Worm (Caenorhabditis elegans) whole organism, L1 larva: ENCODE measurements around the gene clp-1.
A peak's percentile ranks its signal among the peaks of the same experiment; 100 is the strongest.
"Not testable (repeated sequence)": the region's sequence is repeated elsewhere in the genome, so short reads cannot be mapped to it uniquely, and the experiment has no call there.

Experiments used
- C16A3.4 ChIP-seq: fragments of 150-350 bp; optimal IDR thresholded peaks from 2 replicates; lab custom pipeline; 2014; ENCODE audit warnings: missing biosample characterization, missing genetic modification characterization
- F16B12.6 ChIP-seq: fragments of 150-350 bp; optimal IDR thresholded peaks from 2 replicates; lab custom pipeline; 2014; ENCODE audit warnings: missing biosample characterization, missing genetic modification characterization
- aha-1 ChIP-seq: fragments of 150-350 bp; optimal IDR thresholded peaks from 2 replicates; lab custom pipeline; 2014; ENCODE audit warnings: missing biosample characterization, missing genetic modification characterization
- ama-1 ChIP-seq: fragments of 150-350 bp; optimal IDR thresholded peaks from 2 replicates; lab custom pipeline; 2014
- ceh-8 ChIP-seq: fragments of 200-800 bp; sonication (Bioruptor generic); optimal IDR thresholded peaks from 2 replicates; lab custom pipeline; 2018; ENCODE audit warnings: mild to moderate bottlenecking, missing genetic modification characterization, moderate library complexity, missing compliant biosample characterization
- ceh-90 ChIP-seq: sonication (generic microtip); optimal IDR thresholded peaks from 2 replicates; lab custom pipeline; 2016; ENCODE audit warnings: missing genetic modification characterization, missing compliant biosample characterization
- dpl-1 ChIP-seq, 3 experiments: fragments of 150-350 bp in 2 of 3; sonication (generic microtip) in 1 of 3; optimal IDR thresholded peaks; 2 replicates each; lab custom pipeline; 2014 to 2017; ENCODE audit warnings: missing biosample characterization in 3 of 3, missing genetic modification characterization in 3 of 3, missing genetic modification reagents in 3 of 3
- dsc-1 ChIP-seq: sonication (generic microtip); optimal IDR thresholded peaks from 2 replicates; lab custom pipeline; 2016; ENCODE audit warnings: mild to moderate bottlenecking, missing genetic modification characterization, missing compliant biosample characterization
- elt-2 ChIP-seq: sonication (generic microtip); optimal IDR thresholded peaks from 2 replicates; lab custom pipeline; 2016; ENCODE audit warnings: missing genetic modification characterization, mild to moderate bottlenecking, inconsistent platforms, missing compliant biosample characterization, missing genetic modification reagents
- elt-3 ChIP-seq, 6 experiments: fragments of 150-350 bp in 1 of 6; sonication (generic microtip); optimal IDR thresholded peaks; 2 replicates each; lab custom pipeline; 2017 to 2018; ENCODE audit warnings: missing biosample characterization in 6 of 6, missing genetic modification characterization in 6 of 6, inconsistent platforms in 1 of 6
- fkh-10 ChIP-seq: sonication (generic microtip); optimal IDR thresholded peaks from 2 replicates; lab custom pipeline; 2017; ENCODE audit warnings: missing biosample characterization, missing genetic modification reagents, missing genetic modification characterization
- fkh-4 ChIP-seq: sonication (generic microtip); optimal IDR thresholded peaks from 2 replicates; lab custom pipeline; 2016; ENCODE audit warnings: missing compliant biosample characterization, missing genetic modification characterization, borderline replicate concordance
- grh-1 ChIP-seq: fragments of 200-800 bp; sonication (Bioruptor generic); IDR thresholded peaks from 2 replicates; pipeline ENCODE4 v1.3.6; 2022; ENCODE audit warnings: missing genetic modification reagents, missing genetic modification characterization, missing compliant biosample characterization
- isw-1 ChIP-seq: fragments of 200-800 bp; sonication (Bioruptor generic); IDR thresholded peaks from 2 replicates; pipeline ENCODE4 v1.3.6; 2022; ENCODE audit warnings: missing genetic modification characterization, missing compliant biosample characterization
- lin-14 ChIP-seq: fragments of 200-800 bp; sonication (Bioruptor generic); optimal IDR thresholded peaks from 2 replicates; lab custom pipeline; 2018; ENCODE audit warnings: mild to moderate bottlenecking, missing genetic modification characterization, moderate library complexity, missing compliant biosample characterization
- lin-39 ChIP-seq: fragments of 150-350 bp; optimal IDR thresholded peaks from 2 replicates; lab custom pipeline; 2014; ENCODE audit warnings: missing biosample characterization, missing genetic modification reagents, missing genetic modification characterization
- lir-3 ChIP-seq: sonication (generic microtip); optimal IDR thresholded peaks from 2 replicates; lab custom pipeline; 2016; ENCODE audit warnings: mild to moderate bottlenecking, missing genetic modification characterization, moderate library complexity, missing compliant biosample characterization; ENCODE audit not compliant: poor library complexity
- lsy-2 ChIP-seq, 2 experiments: fragments of 150-350 bp; optimal IDR thresholded peaks; 2 replicates each; lab custom pipeline; 2014; ENCODE audit warnings: missing biosample characterization in 2 of 2, missing genetic modification characterization in 2 of 2
- mep-1 ChIP-seq: fragments of 150-350 bp; optimal IDR thresholded peaks from 2 replicates; lab custom pipeline; 2014; ENCODE audit warnings: missing biosample characterization, missing genetic modification characterization
- nhr-11 ChIP-seq: fragments of 150-350 bp; optimal IDR thresholded peaks from 2 replicates; lab custom pipeline; 2014; ENCODE audit warnings: missing biosample characterization, missing genetic modification characterization
- nhr-19 ChIP-seq: fragments of 200-800 bp; sonication (Bioruptor generic); conservative IDR thresholded peaks from 2 replicates; pipeline ENCODE4 v1.3.6; 2022; ENCODE audit warnings: missing genetic modification characterization, missing compliant biosample characterization
- nhr-237 ChIP-seq: fragments of 150-350 bp; optimal IDR thresholded peaks from 2 replicates; lab custom pipeline; 2014; ENCODE audit warnings: missing biosample characterization, missing genetic modification characterization
- nhr-71 ChIP-seq: sonication (generic microtip); optimal IDR thresholded peaks from 2 replicates; lab custom pipeline; 2016; ENCODE audit warnings: mild to moderate bottlenecking, missing genetic modification characterization, moderate library complexity, missing compliant biosample characterization
- rnt-1 ChIP-seq: sonication (generic microtip); optimal IDR thresholded peaks from 2 replicates; lab custom pipeline; 2016; ENCODE audit warnings: mild to moderate bottlenecking, missing genetic modification characterization, moderate library complexity, missing compliant biosample characterization
- skn-1 ChIP-seq: fragments of 150-350 bp; optimal IDR thresholded peaks from 2 replicates; lab custom pipeline; 2014; ENCODE audit warnings: missing biosample characterization, missing genetic modification characterization
- snu-23 ChIP-seq: sonication (generic microtip); optimal IDR thresholded peaks from 2 replicates; lab custom pipeline; 2016; ENCODE audit warnings: missing genetic modification characterization, missing compliant biosample characterization
- sox-4 ChIP-seq: sonication (generic microtip); optimal IDR thresholded peaks from 2 replicates; lab custom pipeline; 2016; ENCODE audit warnings: missing genetic modification characterization, missing compliant biosample characterization
- sptf-1 ChIP-seq: fragments of 150-350 bp; optimal IDR thresholded peaks from 2 replicates; lab custom pipeline; 2014; ENCODE audit warnings: missing biosample characterization, missing genetic modification characterization
- sup-37 ChIP-seq: fragments of 200-800 bp; sonication (Bioruptor generic); optimal IDR thresholded peaks from 2 replicates; lab custom pipeline; 2018; ENCODE audit warnings: mild to moderate bottlenecking, missing genetic modification characterization, missing compliant biosample characterization
- tbx-2 ChIP-seq: sonication (generic microtip); optimal IDR thresholded peaks from 2 replicates; lab custom pipeline; 2016; ENCODE audit warnings: missing genetic modification characterization, missing compliant biosample characterization
- unc-86 ChIP-seq: sonication (generic microtip); optimal IDR thresholded peaks from 2 replicates; lab custom pipeline; 2016; ENCODE audit warnings: missing genetic modification characterization, missing compliant biosample characterization
- vab-15 ChIP-seq: sonication (generic microtip); optimal IDR thresholded peaks from 2 replicates; lab custom pipeline; 2017; ENCODE audit warnings: missing genotype, mild to moderate bottlenecking, missing genetic modification characterization, missing compliant biosample characterization
- ztf-4 ChIP-seq: fragments of 150-350 bp; optimal IDR thresholded peaks from 2 replicates; lab custom pipeline; 2014; ENCODE audit warnings: missing biosample characterization, missing genetic modification characterization

The clp-1 gene

ce11 chrIII:7958922-7959609 is 20.7 kb upstream of the clp-1 start, which contains the start of gene F54H12.10:
F54H12.10 (minus strand) TSS chrIII:7958972.
- TF ChIP-seq dsc-1 (tag; lab: Kevin White, UChicago) = peak; percentile 8
- TF ChIP-seq nhr-19 = peak; percentile 33; the same call in 1 of the 2 replicates

ce11 chrIII:7962641-7963040 is 17.1 kb upstream of the clp-1 start, which contains the start of gene F54H12.4:
F54H12.4 (minus strand) TSS chrIII:7962741.
- TF ChIP-seq C16A3.4 (tag; lab: Kevin White, UChicago); nhr-71; skn-1 (tag; lab: Kevin White, UChicago): not testable (repeated sequence)

ce11 chrIII:7964281-7964680 is 15.5 kb upstream of the clp-1 start, which contains the start of gene F54H12.2:
F54H12.2 (plus strand) TSS chrIII:7964581.
- TF ChIP-seq elt-2 (tag; lab: Kevin White, UChicago); ceh-90 (tag; lab: Kevin White, UChicago); nhr-71: not testable (repeated sequence)
- TF ChIP-seq, all 84 proteins: peak for 0; not testable (repeated sequence) for 84

- TF ChIP-seq nhr-19 (0 out of 2 replicates have a peak, but pooled peaks have one; percentile 18), dsc-1 (tag; lab: Kevin White, UChicago) (peak; percentile 35)
These were observed 13.6 kb upstream of the clp-1 start for ce11 chrIII:7965946-7966692.

ce11 chrIII:7969121-7969520 is 10.6 kb upstream of the clp-1 start, which contains the start of the genes F54H12.8 and F54H12.7:
F54H12.8 (minus strand) TSS chrIII:7969221.
F54H12.7 (plus strand) TSS chrIII:7969349.
- TF ChIP-seq C16A3.4 (tag; lab: Kevin White, UChicago) = no peak
- TF ChIP-seq nhr-237 (tag; lab: Kevin White, UChicago) = no peak
- TF ChIP-seq ztf-4 = no peak
- TF ChIP-seq fkh-4 = no peak
- no peak for TF ChIP-seq ceh-8 (GFP tag; lab: Kevin White, UChicago)
- TF ChIP-seq grh-1 = no peak
- TF ChIP-seq isw-1 (GFP tag; lab: Robert Waterston, UW) = no peak
- no peak for TF ChIP-seq dpl-1 (GFP tag; optimal IDR thresholded peaks at IDR 0.05; lab: Kevin White, UChicago)
- TF ChIP-seq sup-37 = no peak
- no peak for TF ChIP-seq vab-15 (tag; lab: Kevin White, UChicago)
- no peak for TF ChIP-seq sptf-1 (tag; lab: Kevin White, UChicago)
- TF ChIP-seq, all 84 proteins: peak for 0

- TF ChIP-seq lsy-2 (tag; optimal IDR thresholded peaks at IDR 0.05; lab: Kevin White, UChicago) (peak in 1 of 2 experiments; percentile 29), nhr-71 (peak; percentile 5), lir-3 (tag; lab: Kevin White, UChicago) (no peak)
- TF ChIP-seq, all 84 proteins: peak for 2
These were observed 7.7 kb upstream of the clp-1 start, which contains the start of gene F54H12.5 for ce11 chrIII:7972061-7972460. F54H12.5 (minus strand) TSS chrIII:7972161.

ce11 chrIII:7972687-7973086 is 7.1 kb upstream of the clp-1 start:
- TF ChIP-seq mep-1 (no peak), nhr-237 (tag; lab: Kevin White, UChicago) (no peak), lin-14 (no peak), lin-39 (no peak), elt-2 (tag; lab: Kevin White, UChicago) (no peak)
- TF ChIP-seq, all 84 proteins: peak for 0

- TF ChIP-seq rnt-1 (tag; lab: Kevin White, UChicago) (peak; percentile 95), aha-1 (peak; percentile 62), isw-1 (GFP tag; lab: Robert Waterston, UW) (peak; percentile 89), elt-3 (tag; optimal IDR thresholded peaks at IDR 0.05; lab: Kevin White, UChicago) (peak in 5 of 6 experiments; percentile 53 to 97 (median 75)), ama-1 (lab: Kevin White, UChicago) (peak; percentile 53), F16B12.6 (tag; lab: Kevin White, UChicago) (peak; percentile 73), unc-86 (peak; percentile 90), nhr-237 (tag; lab: Kevin White, UChicago) (peak; percentile 39), lin-39 (peak; percentile 69), nhr-19 (peak; percentile 96), tbx-2 (tag; lab: Kevin White, UChicago) (peak; percentile 95), snu-23 (GFP tag; lab: Kevin White, UChicago) (peak; percentile 97), sox-4 (tag; lab: Kevin White, UChicago) (peak; percentile 70), ztf-4 (peak; percentile 89), fkh-10 (GFP tag; lab: Kevin White, UChicago) (peak; percentile 43), nhr-11 (tag; lab: Kevin White, UChicago) (peak; percentile 43), sup-37 (peak; percentile 71)
These were observed 6.5 kb upstream of the clp-1 start, which contains the start of the genes eef-1B.1 and aco-2 for ce11 chrIII:7973201-7973767. eef-1B.1 (minus strand) TSS chrIII:7973386. aco-2 (plus strand) TSS chrIII:7973717.
